Worm (Caenorhabditis elegans): ENCODE results near the gene egl-45.

ce11 chrIII:7778530-7778929, 49.9 kb downstream of the egl-45 start:
- TF ChIP-seq flt-1 (GFP tag; IDR thresholded peaks at IDR 0.05) (no peak), ref-1 (GFP tag; conservative IDR thresholded peaks at IDR 0.05) (no peak), klf-2 (GFP tag; conservative IDR thresholded peaks at IDR 0.05) (no peak), med-1 (GFP tag; optimal IDR thresholded peaks at IDR 0.05; ENCODE audit: insufficient read depth) (no peak), cog-1 (tag; optimal IDR thresholded peaks at IDR 0.05) (no peak), ztf-29 (GFP tag; IDR thresholded peaks at IDR 0.05) (no peak), tab-1 (GFP tag; IDR thresholded peaks at IDR 0.05) (no peak)

All from whole organism, midembryonic.